Worm (Caenorhabditis elegans): ENCODE results near the gene fbxa-89.

- no peak for TF ChIP-seq nhr-90 (tag; optimal IDR thresholded peaks at IDR 0.05; ENCODE audit: poor library complexity)
- no peak for TF ChIP-seq skn-1 (tag; optimal IDR thresholded peaks at IDR 0.05)
- TF ChIP-seq dpl-1 (GFP tag; optimal IDR thresholded peaks at IDR 0.05) = no peak
- no peak for TF ChIP-seq lin-39 (tag; optimal IDR thresholded peaks at IDR 0.05)
- TF ChIP-seq nhr-28 (tag; optimal IDR thresholded peaks at IDR 0.05) = no peak
- no peak for TF ChIP-seq egl-27 (tag; optimal IDR thresholded peaks at IDR 0.05)
- no peak for TF ChIP-seq mdl-1 (tag; optimal IDR thresholded peaks at IDR 0.05)
- no peak for TF ChIP-seq ztf-11 (tag; optimal IDR thresholded peaks at IDR 0.05)
Measured at ce11 chrIII:12188236-12188635, 47.7 kb upstream of the fbxa-89 start.

All from whole organism, L1 larva.